Fruit fly (Drosophila melanogaster): ENCODE data around the gene tap.

Gene tap

DNA sequence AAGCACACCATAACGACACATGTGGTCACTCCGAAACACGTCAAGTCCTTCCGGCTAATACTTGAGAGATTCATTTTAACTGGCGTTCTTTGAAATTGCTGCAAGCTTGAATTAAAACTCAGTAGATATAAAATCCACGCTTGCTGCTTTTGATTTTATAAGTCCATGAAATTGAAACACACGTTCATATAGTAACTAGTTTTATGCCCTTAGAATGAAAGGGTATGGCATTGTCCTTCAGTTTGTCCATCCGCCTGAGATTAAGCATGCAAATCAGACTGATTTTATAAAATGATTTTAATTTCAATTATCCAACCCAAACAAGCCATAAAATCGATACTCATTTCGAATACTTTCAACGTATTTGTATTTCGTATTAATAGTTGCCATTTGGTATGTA, 14.9 kb upstream of the tap start, which contains the start of gene brv2:
TSS of gene brv2 (minus strand) at position 101 of the 400 bp plus-strand sequence.
- TF ChIP-seq gt (GFP tag; IDR thresholded peaks at IDR 0.05) (no peak), HLH4C (GFP tag; IDR thresholded peaks at IDR 0.05; ENCODE audit: partially characterized antibody) (no peak), lov (optimal IDR thresholded peaks at IDR 0.05) (no peak), lov (GFP tag; IDR thresholded peaks at IDR 0.05) (no peak), Nf-YB (GFP tag; optimal IDR thresholded peaks at IDR 0.05) (no peak), vfl (GFP tag; optimal IDR thresholded peaks at IDR 0.05) (no peak), ro (GFP tag; IDR thresholded peaks at IDR 0.05) (no peak), chn (GFP tag; optimal IDR thresholded peaks at IDR 0.05) (no peak), Dp (GFP tag; optimal IDR thresholded peaks at IDR 0.05) (no peak), Hey (tag; optimal IDR thresholded peaks at IDR 0.05) (no peak), zen2 (GFP tag; IDR thresholded peaks at IDR 0.05; ENCODE audit: partially characterized antibody) (no peak), C15 (GFP tag; IDR thresholded peaks at IDR 0.05) (no peak), Fer2 (tag; optimal IDR thresholded peaks at IDR 0.05) (no peak), chif (GFP tag; optimal IDR thresholded peaks at IDR 0.05) (no peak), Jarid2 (GFP tag; optimal IDR thresholded peaks at IDR 0.05) (no peak), gcm (GFP tag; optimal IDR thresholded peaks at IDR 0.05) (no peak), Deaf1 (tag; optimal IDR thresholded peaks at IDR 0.05) (no peak), CG5180 (GFP tag; optimal IDR thresholded peaks at IDR 0.05) (no peak)

DNA sequence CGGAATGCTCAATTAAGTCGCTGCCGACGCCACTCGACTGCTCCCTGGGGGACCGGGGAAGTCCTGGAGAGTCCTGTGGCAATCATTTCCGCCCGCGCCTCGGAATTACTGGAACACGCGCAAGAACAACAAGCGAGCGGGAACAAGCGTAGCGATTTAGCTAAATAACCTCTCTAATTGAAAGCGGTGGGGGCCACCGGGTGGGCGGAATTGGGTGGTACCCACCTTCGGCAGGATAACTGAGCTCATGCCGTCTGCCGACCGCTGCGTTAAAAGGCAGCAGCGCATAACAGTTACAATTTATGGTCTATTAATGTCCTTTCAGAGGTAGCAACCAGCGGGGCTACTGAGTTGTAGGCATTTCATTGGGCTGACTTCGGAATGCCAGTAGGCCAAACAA, 13.1 kb upstream of the tap start:
- TF ChIP-seq CG17359 (tag; optimal IDR thresholded peaks at IDR 0.05) (no peak), insv (GFP tag; optimal IDR thresholded peaks at IDR 0.05) (no peak), dysf (GFP tag; IDR thresholded peaks at IDR 0.05) (no peak), abd-A (tag; optimal IDR thresholded peaks at IDR 0.05) (peak; percentile 91), CG12104 (GFP tag; optimal IDR thresholded peaks at IDR 0.05) (no peak), Xrp1 (GFP tag; IDR thresholded peaks at IDR 0.05) (no peak), CG14860 (GFP tag; IDR thresholded peaks at IDR 0.05; ENCODE audit: partially characterized antibody) (no peak), tgo (GFP tag; IDR thresholded peaks at IDR 0.05) (no peak), scrt (GFP tag; optimal IDR thresholded peaks at IDR 0.05) (no peak), Hey (tag; optimal IDR thresholded peaks at IDR 0.05) (peak; percentile 72), mirr (GFP tag; optimal IDR thresholded peaks at IDR 0.05) (peak; percentile 14), CG4617 (GFP tag; optimal IDR thresholded peaks at IDR 0.05; ENCODE audit: borderline replicate concordance) (no peak), yki (optimal IDR thresholded peaks at IDR 0.05) (no peak), cato (GFP tag; optimal IDR thresholded peaks at IDR 0.05; ENCODE audit: borderline replicate concordance) (no peak), CG34376 (GFP tag; optimal IDR thresholded peaks at IDR 0.05) (no peak)

DNA sequence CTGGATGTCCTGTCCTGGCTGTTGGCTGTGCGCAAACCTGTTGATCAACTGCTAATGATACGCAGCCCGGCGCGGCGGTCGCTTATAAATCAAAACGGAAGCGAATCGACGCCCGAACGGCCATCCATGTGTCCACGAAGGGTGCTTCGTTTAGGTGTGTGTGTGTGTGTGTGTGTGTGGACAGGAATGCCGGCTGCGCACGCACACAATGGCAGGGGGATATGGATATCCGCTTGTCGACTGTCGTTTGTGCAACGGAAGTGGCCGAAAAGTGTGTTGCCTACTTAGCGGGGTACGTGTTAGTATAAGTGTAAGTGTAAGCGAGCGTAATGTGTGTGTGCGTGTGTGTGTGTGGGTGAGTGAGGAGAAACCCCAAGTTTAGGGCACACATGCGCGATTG, 9.9 kb upstream of the tap start, which contains the start of gene Mip:
TSS of gene Mip (minus strand) at position 63 of the 400 bp plus-strand sequence.
- 0 out of 2 replicates have a peak, but pooled peaks have one; percentile 17 for TF ChIP-seq CG10959 (GFP tag; IDR thresholded peaks at IDR 0.05)
- no peak for TF ChIP-seq BtbVII (GFP tag; optimal IDR thresholded peaks at IDR 0.05)
- TF ChIP-seq z (GFP tag; IDR thresholded peaks at IDR 0.05) = no peak
- peak; percentile 48 for TF ChIP-seq Med (GFP tag)
- no peak for TF ChIP-seq CG11695 (GFP tag; IDR thresholded peaks at IDR 0.05)
- no peak for TF ChIP-seq so (GFP tag; IDR thresholded peaks at IDR 0.05)
- TF ChIP-seq sqz (GFP tag; optimal IDR thresholded peaks at IDR 0.05) = no peak
- no peak for TF ChIP-seq sens (GFP tag)
- peak; percentile 77 for TF ChIP-seq CG15479 (GFP tag; optimal IDR thresholded peaks at IDR 0.05)
- no peak for TF ChIP-seq CG17385 (GFP tag; optimal IDR thresholded peaks at IDR 0.05)
- no peak for TF ChIP-seq Dp (GFP tag; optimal IDR thresholded peaks at IDR 0.05)
- TF ChIP-seq Fer3 (tag; optimal IDR thresholded peaks at IDR 0.05) = no peak
- no peak for TF ChIP-seq CG1647 (GFP tag; optimal IDR thresholded peaks at IDR 0.05)
- no peak for TF ChIP-seq Dref (GFP tag; IDR thresholded peaks at IDR 0.05)
- TF ChIP-seq jing (GFP tag; optimal IDR thresholded peaks at IDR 0.05) = no peak
- TF ChIP-seq dpn (GFP tag; optimal IDR thresholded peaks at IDR 0.05) = no peak
- TF ChIP-seq CG9437 (GFP tag; optimal IDR thresholded peaks at IDR 0.05) = no peak
- peak; percentile 83 for TF ChIP-seq Deaf1 (tag; optimal IDR thresholded peaks at IDR 0.05)
- TF ChIP-seq CG11560 (tag; IDR thresholded peaks at IDR 0.05) = no peak
- no peak for TF ChIP-seq CG31224 (GFP tag; IDR thresholded peaks at IDR 0.05)
- no peak for TF ChIP-seq CG8765 (GFP tag; IDR thresholded peaks at IDR 0.05)
